Worm (Caenorhabditis elegans): Measurements from ENCODE around the gene mrpl-40.

The mrpl-40 gene

ce11 chrIII:124478-124877, 37.1 kb downstream of the mrpl-40 start, which contains the start of gene pals-23:
Gene pals-23, plus strand, starts transcription at chrIII:124778.
- no peak for TF ChIP-seq unc-62 (GFP tag; optimal IDR thresholded peaks at IDR 0.05)

ce11 chrIII:130650-131049, 43.3 kb downstream of the mrpl-40 start, which contains the start of the genes nhr-280 and C29F9.2:
Gene nhr-280, minus strand, starts transcription at chrIII:130750.
Gene C29F9.2, plus strand, starts transcription at chrIII:130947.
- no peak for TF ChIP-seq unc-62 (GFP tag; optimal IDR thresholded peaks at IDR 0.05)

- TF ChIP-seq unc-62 (GFP tag; optimal IDR thresholded peaks at IDR 0.05), result no peak
Measured at ce11 chrIII:131627-132026, 44.3 kb downstream of the mrpl-40 start.

- no peak for TF ChIP-seq unc-62 (GFP tag; optimal IDR thresholded peaks at IDR 0.05)
Measured at ce11 chrIII:132118-132517, 44.8 kb downstream of the mrpl-40 start, which contains the start of gene pals-22. Gene pals-22, plus strand, starts transcription at chrIII:132418.

ce11 chrIII:134194-134593, 46.8 kb downstream of the mrpl-40 start, which contains the start of gene pals-25:
Gene pals-25, plus strand, starts transcription at chrIII:134494.
- TF ChIP-seq unc-62 (GFP tag; optimal IDR thresholded peaks at IDR 0.05), result no peak

Measured in whole organism, dauer.